Worm (Caenorhabditis elegans) whole organism, L3 larva: ENCODE measurements around the gene D1005.5.

Experiments used
- elt-1 ChIP-seq: fragments of 150-350 bp; optimal IDR thresholded peaks from 2 replicates; lab custom pipeline; 2014; ENCODE audit warnings: missing biosample characterization, missing genetic modification characterization
- skn-1 ChIP-seq: fragments of 150-350 bp; optimal IDR thresholded peaks from 2 replicates; lab custom pipeline; 2014; ENCODE audit warnings: missing biosample characterization, missing genetic modification characterization
- ztf-11 ChIP-seq: fragments of 150-350 bp; optimal IDR thresholded peaks from 2 replicates; lab custom pipeline; 2014; ENCODE audit warnings: missing biosample characterization, missing genetic modification characterization

ce11 chrX:1494256-1494655 is 21.5 kb upstream of the D1005.5 start, which contains the start of gene F09E10.5:
- TF ChIP-seq elt-1 (no peak), ztf-11 (no peak), skn-1 (tag; lab: Kevin White, UChicago) (no peak)
